Fruit fly (Drosophila melanogaster) whole organism, embryonic: Measurements from ENCODE around the gene CG17321.

Experiments
- ATbp ChIP-seq: fragments of 200-800 bp; sonication (Bioruptor generic); optimal IDR thresholded peaks from 2 replicates; lab custom pipeline; 2017; ENCODE audit warnings: missing biosample characterization, mild to moderate bottlenecking, missing genetic modification characterization, missing genetic modification reagents
- CG10209 ChIP-seq: fragments of 200-800 bp; sonication (Bioruptor generic); optimal IDR thresholded peaks from 3 replicates; lab custom pipeline; 2017; ENCODE audit warnings: missing biosample characterization, mild to moderate bottlenecking, missing genetic modification characterization, missing genetic modification reagents
- CG10565 ChIP-seq: fragments of 200-800 bp; sonication (Bioruptor generic); optimal IDR thresholded peaks from 3 replicates; lab custom pipeline; 2016; ENCODE audit warnings: missing biosample characterization, mild to moderate bottlenecking, missing genetic modification characterization
- CG12155 ChIP-seq: fragments of 200-800 bp; sonication (Bioruptor generic); optimal IDR thresholded peaks from 3 replicates; lab custom pipeline; 2016; ENCODE audit warnings: missing biosample characterization, missing genetic modification characterization
- CG12942 ChIP-seq: fragments of 200-800 bp; sonication (Bioruptor generic); optimal IDR thresholded peaks from 3 replicates; lab custom pipeline; 2016; ENCODE audit warnings: missing biosample characterization, missing genetic modification characterization
- CG15269 ChIP-seq: fragments of 200-800 bp; sonication (Bioruptor generic); optimal IDR thresholded peaks from 2 replicates; lab custom pipeline; 2018; ENCODE audit warnings: missing biosample characterization, mild to moderate bottlenecking, missing genetic modification characterization, moderate library complexity
- CG17385 ChIP-seq: fragments of 200-800 bp; sonication (Bioruptor generic); optimal IDR thresholded peaks from 3 replicates; lab custom pipeline; 2018; ENCODE audit warnings: missing biosample characterization, mild to moderate bottlenecking, missing genetic modification characterization
- CG17612 ChIP-seq: fragments of 200-800 bp; sonication (Bioruptor generic); IDR thresholded peaks from 2 replicates; pipeline ENCODE4 v1.3.6; 2022; ENCODE audit warnings: missing biosample characterization, missing genetic modification characterization
- CG18476 ChIP-seq: fragments of 200-800 bp; sonication (Bioruptor generic); optimal IDR thresholded peaks from 2 replicates; lab custom pipeline; 2016; ENCODE audit warnings: missing biosample characterization, mild to moderate bottlenecking, missing genetic modification characterization
- CG3281 ChIP-seq: fragments of 200-800 bp; sonication (Bioruptor generic); optimal IDR thresholded peaks from 3 replicates; lab custom pipeline; 2017; ENCODE audit warnings: missing biosample characterization, mild to moderate bottlenecking, missing genetic modification characterization
- CG33557 ChIP-seq: fragments of 200-800 bp; sonication (Bioruptor generic); optimal IDR thresholded peaks from 2 replicates; lab custom pipeline; 2019; ENCODE audit warnings: missing biosample characterization, mild to moderate bottlenecking, missing genetic modification characterization, moderate library complexity
- CG3407 ChIP-seq: fragments of 200-800 bp; sonication (Bioruptor generic); optimal IDR thresholded peaks from 2 replicates; lab custom pipeline; 2018; ENCODE audit warnings: missing biosample characterization, mild to moderate bottlenecking, missing genetic modification characterization
- CG4617 ChIP-seq: fragments of 200-800 bp; sonication (Bioruptor generic); optimal IDR thresholded peaks from 3 replicates; lab custom pipeline; 2016; ENCODE audit warnings: missing biosample characterization, missing genetic modification characterization, borderline replicate concordance
- CG4854 ChIP-seq: fragments of 200-800 bp; sonication (Bioruptor generic); optimal IDR thresholded peaks from 2 replicates; lab custom pipeline; 2016; ENCODE audit warnings: missing biosample characterization, missing genetic modification characterization, inconsistent platforms
- CG7357 ChIP-seq: fragments of 200-800 bp; sonication (Bioruptor generic); IDR thresholded peaks from 3 replicates; pipeline ENCODE4 v1.3.6; 2022; ENCODE audit warnings: missing biosample characterization, missing genetic modification characterization
- CG8089 ChIP-seq: fragments of 200-800 bp; sonication (Bioruptor generic); optimal IDR thresholded peaks from 3 replicates; lab custom pipeline; 2016; ENCODE audit warnings: missing biosample characterization, missing genetic modification characterization
- CG8359 ChIP-seq: fragments of 200-800 bp; sonication (Bioruptor generic); optimal IDR thresholded peaks from 2 replicates; lab custom pipeline; 2017; ENCODE audit warnings: missing biosample characterization, mild to moderate bottlenecking, missing genetic modification characterization, borderline replicate concordance
- CoRest ChIP-seq: fragments of 200-800 bp; sonication (Bioruptor generic); optimal IDR thresholded peaks from 3 replicates; lab custom pipeline; 2018; ENCODE audit warnings: missing biosample characterization, mild to moderate bottlenecking, missing genetic modification characterization, moderate library complexity
- D19B ChIP-seq: fragments of 200-800 bp; sonication (Bioruptor generic); optimal IDR thresholded peaks from 2 replicates; lab custom pipeline; 2017; ENCODE audit warnings: missing biosample characterization, mild to moderate bottlenecking, missing genetic modification characterization
- Dip2 ChIP-seq: fragments of 200-800 bp; sonication (Bioruptor generic); IDR thresholded peaks from 2 replicates; pipeline ENCODE4 v1.3.6; 2022; ENCODE audit warnings: missing biosample characterization, missing genetic modification characterization
- HHEX ChIP-seq: fragments of 200-800 bp; sonication (Bioruptor generic); optimal IDR thresholded peaks from 3 replicates; lab custom pipeline; 2017; ENCODE audit warnings: missing biosample characterization, mild to moderate bottlenecking, missing genetic modification characterization, missing genetic modification reagents
- NC2β ChIP-seq: fragments of 200-800 bp; sonication (Bioruptor generic); optimal IDR thresholded peaks from 2 replicates; lab custom pipeline; 2016; ENCODE audit warnings: missing biosample characterization, missing genetic modification characterization
- Oli ChIP-seq: fragments of 200-800 bp; sonication (Bioruptor generic); optimal IDR thresholded peaks from 2 replicates; lab custom pipeline; 2018; ENCODE audit warnings: missing biosample characterization, mild to moderate bottlenecking, missing genetic modification characterization, moderate library complexity
- Ptx1 ChIP-seq: fragments of 200-800 bp; sonication (Bioruptor generic); IDR thresholded peaks from 2 replicates; pipeline ENCODE4 v1.3.6; 2022; ENCODE audit warnings: missing biosample characterization, missing genetic modification characterization
- Sox100B ChIP-seq: fragments of 200-800 bp; sonication (Bioruptor generic); optimal IDR thresholded peaks from 3 replicates; lab custom pipeline; 2018; ENCODE audit warnings: missing biosample characterization, mild to moderate bottlenecking, missing genetic modification characterization
- Spps ChIP-seq: fragments of 200-800 bp; sonication (Bioruptor generic); optimal IDR thresholded peaks from 2 replicates; lab custom pipeline; 2018; ENCODE audit warnings: missing biosample characterization, mild to moderate bottlenecking, missing genetic modification characterization
- Xrp1 ChIP-seq: fragments of 200-800 bp; sonication (Bioruptor generic); IDR thresholded peaks from 2 replicates; pipeline ENCODE4 v1.3.6; 2022; ENCODE audit warnings: missing biosample characterization, missing genetic modification characterization
- bab2 ChIP-seq: fragments of 200-800 bp; sonication (Bioruptor generic); optimal IDR thresholded peaks from 2 replicates; lab custom pipeline; 2016; ENCODE audit warnings: missing biosample characterization, missing genetic modification characterization
- cato ChIP-seq: fragments of 200-800 bp; sonication (Bioruptor generic); optimal IDR thresholded peaks from 2 replicates; lab custom pipeline; 2016; ENCODE audit warnings: missing biosample characterization, missing genetic modification characterization, borderline replicate concordance
- caup ChIP-seq: fragments of 200-800 bp; sonication (Bioruptor generic); optimal IDR thresholded peaks from 3 replicates; lab custom pipeline; 2017; ENCODE audit warnings: missing biosample characterization, mild to moderate bottlenecking, missing genetic modification characterization, moderate library complexity; ENCODE audit not compliant: severe bottlenecking
- cwo ChIP-seq: fragments of 200-800 bp; sonication (Bioruptor generic); optimal IDR thresholded peaks from 3 replicates; lab custom pipeline; 2017; ENCODE audit warnings: missing biosample characterization, missing genetic modification characterization, mild to moderate bottlenecking, moderate library complexity, missing genetic modification reagents
- dmrt11E ChIP-seq: fragments of 200-800 bp; sonication (Bioruptor generic); optimal IDR thresholded peaks from 3 replicates; lab custom pipeline; 2018; ENCODE audit warnings: missing biosample characterization, mild to moderate bottlenecking, missing genetic modification characterization, moderate library complexity
- dmrt99B ChIP-seq: fragments of 200-800 bp; sonication (Bioruptor generic); optimal IDR thresholded peaks from 2 replicates; lab custom pipeline; 2018; ENCODE audit warnings: missing biosample characterization, mild to moderate bottlenecking, missing genetic modification characterization, moderate library complexity
- gfzf ChIP-seq: fragments of 200-800 bp; sonication (Bioruptor generic); optimal IDR thresholded peaks from 2 replicates; lab custom pipeline; 2016; ENCODE audit warnings: missing biosample characterization, mild to moderate bottlenecking, missing genetic modification characterization, moderate library complexity
- mam ChIP-seq: fragments of 200-800 bp; sonication (Bioruptor generic); optimal IDR thresholded peaks from 3 replicates; lab custom pipeline; 2016; ENCODE audit warnings: missing biosample characterization, missing genetic modification characterization
- nerfin-1 ChIP-seq: fragments of 200-800 bp; sonication (Bioruptor generic); optimal IDR thresholded peaks from 3 replicates; lab custom pipeline; 2019; ENCODE audit warnings: missing biosample characterization, mild to moderate bottlenecking, missing genetic modification characterization, moderate library complexity
- pan ChIP-seq, 4 experiments: fragments of >200 bp in 3 of 4; fragments of 200-800 bp in 1 of 4; sonication (Bioruptor generic) in 1 of 4; optimal IDR thresholded peaks in 3 of 4; IDR thresholded peaks in 1 of 4; 2 replicates each; pipeline versions ENCODE4 v1.3.6 to Lab custom; 2017 to 2022; ENCODE audit warnings: missing biosample characterization in 2 of 4, missing genetic modification characterization in 2 of 4, mixed read lengths in 1 of 4
- peb ChIP-seq: fragments of 200-800 bp; sonication (Bioruptor generic); IDR thresholded peaks from 2 replicates; pipeline ENCODE4 v1.3.6; 2022; ENCODE audit warnings: missing biosample characterization, missing genetic modification characterization
- prd ChIP-seq, 3 experiments: fragments of >200 bp in 2 of 3; fragments of 200-800 bp in 1 of 3; sonication (Bioruptor generic) in 1 of 3; optimal IDR thresholded peaks in 2 of 3; IDR thresholded peaks in 1 of 3; 2 replicates in 2 of 3; 3 replicates in 1 of 3; pipeline versions ENCODE4 v1.3.6 to Lab custom; 2017 to 2022; ENCODE audit warnings: missing biosample characterization in 1 of 3, missing genetic modification characterization in 1 of 3
- pros ChIP-seq: fragments of 200-800 bp; sonication (Bioruptor generic); optimal IDR thresholded peaks from 3 replicates; lab custom pipeline; 2019; ENCODE audit warnings: missing biosample characterization, mild to moderate bottlenecking, missing genetic modification characterization, moderate library complexity
- repo ChIP-seq: fragments of 200-800 bp; sonication (Bioruptor generic); optimal IDR thresholded peaks from 2 replicates; lab custom pipeline; 2016; ENCODE audit warnings: missing biosample characterization, missing genetic modification characterization
- run ChIP-seq: fragments of 200-800 bp; sonication (Bioruptor generic); optimal IDR thresholded peaks from 3 replicates; lab custom pipeline; 2018; ENCODE audit warnings: missing biosample characterization, mild to moderate bottlenecking, missing genetic modification characterization
- salm ChIP-seq: fragments of 200-800 bp; sonication (Bioruptor generic); optimal IDR thresholded peaks from 2 replicates; lab custom pipeline; 2018; ENCODE audit warnings: missing biosample characterization, mild to moderate bottlenecking, missing genetic modification characterization
- sr ChIP-seq: fragments of 200-800 bp; sonication (Bioruptor generic); IDR thresholded peaks from 3 replicates; pipeline ENCODE4 v1.3.6; 2022; ENCODE audit warnings: missing biosample characterization, missing genetic modification characterization
- tin ChIP-seq: fragments of 200-800 bp; sonication (Bioruptor generic); optimal IDR thresholded peaks from 3 replicates; lab custom pipeline; 2016; ENCODE audit warnings: missing biosample characterization, missing genetic modification characterization
- unpg ChIP-seq: fragments of 200-800 bp; sonication (Bioruptor generic); optimal IDR thresholded peaks from 3 replicates; lab custom pipeline; 2018; ENCODE audit warnings: missing biosample characterization, mild to moderate bottlenecking, missing genetic modification characterization, moderate library complexity
- vfl ChIP-seq: fragments of 200-800 bp; sonication (Bioruptor generic); optimal IDR thresholded peaks from 2 replicates; lab custom pipeline; 2016; ENCODE audit warnings: missing biosample characterization, missing genetic modification characterization
- zf30C ChIP-seq: fragments of 200-800 bp; sonication (Bioruptor generic); optimal IDR thresholded peaks from 3 replicates; lab custom pipeline; 2018; ENCODE audit warnings: missing biosample characterization, mild to moderate bottlenecking, missing genetic modification characterization

Gene CG17321

DNA sequence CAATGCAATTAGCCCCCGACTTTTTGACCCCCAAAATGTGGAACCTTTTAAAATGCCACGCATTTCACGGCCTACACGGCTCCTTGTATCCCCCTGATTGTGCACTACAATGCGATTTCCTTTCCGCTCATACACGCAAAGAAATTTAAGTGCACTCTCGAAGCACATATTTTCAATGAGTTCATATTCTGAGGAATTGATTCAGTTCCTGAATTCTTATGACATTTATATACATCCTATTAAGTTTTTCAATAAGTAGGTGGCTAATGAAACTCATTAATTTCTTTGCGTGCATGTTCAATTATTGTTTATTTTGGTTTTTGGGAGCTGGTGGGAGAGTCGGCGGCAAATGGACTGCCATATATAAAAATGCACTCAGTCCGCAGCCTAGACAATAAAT, 54.3 kb downstream of the CG17321 start (continued):
- TF ChIP-seq caup (GFP tag; lab: Kevin White, UChicago) (no peak), CG10209 (GFP tag; lab: Kevin White, UChicago) (peak; percentile 46), bab2 (GFP tag; lab: Kevin White, UChicago) (peak; percentile 74), CG12155 (peak; percentile 45), zf30C (peak; percentile 55), dmrt11E (tag; lab: Kevin White, UChicago) (peak; percentile 91), CG4617 (no peak), CoRest (tag; lab: Kevin White, UChicago) (peak; percentile 72), CG12942 (GFP tag; lab: Kevin White, UChicago) (peak; percentile 53), vfl (no peak), run (tag; lab: Kevin White, UChicago) (no peak), CG4854 (GFP tag; lab: Kevin White, UChicago) (no peak), CG17385 (GFP tag; lab: Kevin White, UChicago) (peak; percentile 54), CG8089 (GFP tag; lab: Kevin White, UChicago) (peak; percentile 66), CG8359 (GFP tag; lab: Kevin White, UChicago) (peak; percentile 43), CG18476 (GFP tag; lab: Kevin White, UChicago) (peak; percentile 32), Spps (tag; lab: Kevin White, UChicago) (peak; percentile 86), CG3281 (no peak), peb (peak; percentile 23; the same call in 1 of the 2 replicates), CG3407 (GFP tag; lab: Kevin White, UChicago) (peak; percentile 73), Sox100B (peak; percentile 41), Ptx1 (peak; percentile 52; the same call in 1 of the 2 replicates), CG7357 (GFP tag; lab: Robert Waterston, UW) (peak; percentile 29; the same call in 1 of the 3 replicates), HHEX (GFP tag; lab: Kevin White, UChicago) (peak; percentile 31), pan (optimal IDR thresholded peaks at IDR 0.05; lab: Kevin White, UChicago) (no peak), pan (GFP tag; optimal IDR thresholded peaks at IDR 0.05 in 1 of 2, IDR thresholded peaks at IDR 0.05 in 1 of 2) (peak in 1 of 2 experiments; percentile 53), sr (no peak), CG15269 (peak; percentile 19), CG10565 (peak; percentile 7), nerfin-1 (tag; lab: Kevin White, UChicago) (peak; percentile 56), prd (optimal IDR thresholded peaks at IDR 0.05; lab: Kevin White, UChicago) (no peak), prd (GFP tag; IDR thresholded peaks at IDR 0.05; lab: Robert Waterston, UW) (peak; percentile 79), mam (GFP tag; lab: Kevin White, UChicago) (peak; percentile 25), D19B (GFP tag; lab: Kevin White, UChicago) (no peak), Dip2 (GFP tag; lab: Robert Waterston, UW) (no peak), gfzf (no peak), salm (peak; percentile 47), ATbp (GFP tag; lab: Kevin White, UChicago) (peak; percentile 73), repo (GFP tag; lab: Kevin White, UChicago) (peak; percentile 55), cwo (GFP tag; lab: Kevin White, UChicago) (no peak), pros (no peak), dmrt99B (tag; lab: Kevin White, UChicago) (peak; percentile 75), cato (GFP tag; lab: Kevin White, UChicago) (peak; percentile 13), Oli (tag; lab: Kevin White, UChicago) (peak; percentile 72), NC2β (peak; percentile 69), CG33557 (GFP tag; lab: Kevin White, UChicago) (peak; percentile 76), CG17612 (no peak), tin (peak; percentile 61), Xrp1 (peak; percentile 85), unpg (GFP tag; lab: Kevin White, UChicago) (peak; percentile 81)
